Worm (Caenorhabditis elegans): ENCODE results near the gene R10H1.1.

The R10H1.1 gene

ce11 chrII:7523281-7523680, 29.0 kb downstream of the R10H1.1 start, which contains the start of gene ZK1290.15:
TSS of gene ZK1290.15 (plus strand) at chrII:7523581.
- TF ChIP-seq mml-1 (tag; optimal IDR thresholded peaks at IDR 0.05) = no peak
- no peak for TF ChIP-seq fkh-10 (GFP tag; optimal IDR thresholded peaks at IDR 0.05)
- no peak for TF ChIP-seq lsy-12 (tag; optimal IDR thresholded peaks at IDR 0.05)
- no peak for TF ChIP-seq pha-4 (tag; optimal IDR thresholded peaks at IDR 0.05)
- no peak for TF ChIP-seq ZK546.5 (tag; optimal IDR thresholded peaks at IDR 0.05)
- no peak for TF ChIP-seq egl-27 (tag; optimal IDR thresholded peaks at IDR 0.05)
- TF ChIP-seq fkh-2 (tag; optimal IDR thresholded peaks at IDR 0.05) = no peak
- TF ChIP-seq snpc-4 (tag; optimal IDR thresholded peaks at IDR 0.05) = no peak
- no peak for TF ChIP-seq sea-2 (GFP tag; optimal IDR thresholded peaks at IDR 0.05)
- TF ChIP-seq fos-1 (tag; optimal IDR thresholded peaks at IDR 0.05) = no peak
- no peak for TF ChIP-seq ceh-16 (tag; optimal IDR thresholded peaks at IDR 0.05)
- TF ChIP-seq R02D3.7 (tag; optimal IDR thresholded peaks at IDR 0.05) = no peak
- no peak for TF ChIP-seq ceh-9 (tag; optimal IDR thresholded peaks at IDR 0.05)
- TF ChIP-seq egl-5 (tag; optimal IDR thresholded peaks at IDR 0.05) = no peak
- TF ChIP-seq ceh-28 (tag; optimal IDR thresholded peaks at IDR 0.05) = no peak
- TF ChIP-seq skn-1 (tag; optimal IDR thresholded peaks at IDR 0.05) = no peak
- no peak for TF ChIP-seq nhr-76 (tag; optimal IDR thresholded peaks at IDR 0.05)
- TF ChIP-seq zag-1 (tag; optimal IDR thresholded peaks at IDR 0.05) = no peak
- TF ChIP-seq nhr-43 (tag; optimal IDR thresholded peaks at IDR 0.05; ENCODE audit: poor library complexity, severe bottlenecking) = no peak
- no peak for TF ChIP-seq jun-1 (tag; optimal IDR thresholded peaks at IDR 0.05)

ce11 chrII:7525458-7525857, 31.2 kb downstream of the R10H1.1 start, which contains the start of the genes ZK1290.7 and rnh-1.1:
TSS of gene ZK1290.7 (minus strand) at chrII:7525558.
TSS of gene rnh-1.1 (plus strand) at chrII:7525738.
- TF ChIP-seq ZK546.5 (tag; optimal IDR thresholded peaks at IDR 0.05) (no peak), nhr-237 (tag; optimal IDR thresholded peaks at IDR 0.05) (no peak), nhr-23 (tag; optimal IDR thresholded peaks at IDR 0.05) (no peak), ama-1 (optimal IDR thresholded peaks at IDR 0.05) (no peak), nhr-28 (tag; optimal IDR thresholded peaks at IDR 0.05) (no peak), sea-2 (GFP tag; optimal IDR thresholded peaks at IDR 0.05) (no peak), mml-1 (tag; optimal IDR thresholded peaks at IDR 0.05) (no peak), fkh-10 (GFP tag; optimal IDR thresholded peaks at IDR 0.05) (no peak)

ce11 chrII:7528210-7528609, 34.0 kb downstream of the R10H1.1 start:
- TF ChIP-seq daf-12 (tag; optimal IDR thresholded peaks at IDR 0.05) (no peak), egl-27 (tag; optimal IDR thresholded peaks at IDR 0.05) (no peak), nhr-43 (tag; optimal IDR thresholded peaks at IDR 0.05; ENCODE audit: poor library complexity, severe bottlenecking) (peak; percentile 94), nhr-67 (tag; optimal IDR thresholded peaks at IDR 0.05) (no peak), snpc-4 (tag; optimal IDR thresholded peaks at IDR 0.05) (no peak), zag-1 (tag; optimal IDR thresholded peaks at IDR 0.05) (no peak), unc-39 (tag; optimal IDR thresholded peaks at IDR 0.05) (no peak), eor-1 (tag; optimal IDR thresholded peaks at IDR 0.05) (no peak), nhr-76 (tag; optimal IDR thresholded peaks at IDR 0.05) (no peak), lin-15B (tag; optimal IDR thresholded peaks at IDR 0.05) (no peak), ceh-28 (tag; optimal IDR thresholded peaks at IDR 0.05) (peak; percentile 6), lin-39 (tag; optimal IDR thresholded peaks at IDR 0.05) (no peak), egl-5 (tag; optimal IDR thresholded peaks at IDR 0.05) (no peak), fos-1 (tag; optimal IDR thresholded peaks at IDR 0.05) (no peak), nhr-237 (tag; optimal IDR thresholded peaks at IDR 0.05) (no peak), nhr-12 (tag; optimal IDR thresholded peaks at IDR 0.05) (no peak), elt-3 (tag; optimal IDR thresholded peaks at IDR 0.05) (no peak), nhr-28 (tag; optimal IDR thresholded peaks at IDR 0.05) (no peak), nhr-11 (tag; optimal IDR thresholded peaks at IDR 0.05) (no peak), ZK546.5 (tag; optimal IDR thresholded peaks at IDR 0.05) (no peak), nhr-25 (tag; optimal IDR thresholded peaks at IDR 0.05) (peak; percentile 57), elt-1 (tag; optimal IDR thresholded peaks at IDR 0.05) (no peak), ceh-9 (tag; optimal IDR thresholded peaks at IDR 0.05) (no peak), jun-1 (tag; optimal IDR thresholded peaks at IDR 0.05) (peak; percentile 45), fkh-2 (tag; optimal IDR thresholded peaks at IDR 0.05) (no peak), ceh-82 (tag; optimal IDR thresholded peaks at IDR 0.05) (no peak), sea-2 (GFP tag; optimal IDR thresholded peaks at IDR 0.05) (no peak), ztf-11 (tag; optimal IDR thresholded peaks at IDR 0.05) (no peak), pha-4 (tag; optimal IDR thresholded peaks at IDR 0.05) (no peak), tbx-2 (tag; optimal IDR thresholded peaks at IDR 0.05) (peak; percentile 25), ceh-16 (tag; optimal IDR thresholded peaks at IDR 0.05) (no peak), R02D3.7 (tag; optimal IDR thresholded peaks at IDR 0.05) (no peak), ztf-4 (tag; optimal IDR thresholded peaks at IDR 0.05) (no peak), lsy-12 (tag; optimal IDR thresholded peaks at IDR 0.05) (no peak), hmg-11 (tag; optimal IDR thresholded peaks at IDR 0.05) (no peak), mml-1 (tag; optimal IDR thresholded peaks at IDR 0.05) (peak; percentile 39), pqm-1 (tag; optimal IDR thresholded peaks at IDR 0.05) (peak; percentile 78), nfya-1 (tag; optimal IDR thresholded peaks at IDR 0.05; ENCODE audit: insufficient read depth) (no peak), ama-1 (optimal IDR thresholded peaks at IDR 0.05) (no peak), elt-2 (tag; optimal IDR thresholded peaks at IDR 0.05) (peak; percentile 86), mdl-1 (tag; optimal IDR thresholded peaks at IDR 0.05) (no peak), nhr-23 (tag; optimal IDR thresholded peaks at IDR 0.05) (peak; percentile 89), fkh-10 (GFP tag; optimal IDR thresholded peaks at IDR 0.05) (no peak), unc-62 (GFP tag; optimal IDR thresholded peaks at IDR 0.05) (no peak), skn-1 (tag; optimal IDR thresholded peaks at IDR 0.05) (no peak), nhr-77 (tag; optimal IDR thresholded peaks at IDR 0.05) (no peak)
